Fruit fly (Drosophila melanogaster): ENCODE data around the gene CG5282.
A peak's percentile ranks its signal among the peaks of the same experiment; 100 is the strongest.

CG5282 gene

dm6 chr3L:20405337-20405887 is 20.5 kb downstream of the CG5282 start:
- TF ChIP-seq zen (tag; optimal IDR thresholded peaks at IDR 0.05) (peak; percentile 47), CG4282 (GFP tag; optimal IDR thresholded peaks at IDR 0.05) (no peak), Dip2 (GFP tag; IDR thresholded peaks at IDR 0.05) (no peak), Mad (GFP tag; optimal IDR thresholded peaks at IDR 0.05) (no peak), Neu2 (GFP tag; optimal IDR thresholded peaks at IDR 0.05; ENCODE audit: borderline replicate concordance) (peak; percentile 53), CG32767 (GFP tag; IDR thresholded peaks at IDR 0.05) (0 out of 2 replicates have a peak, but pooled peaks have one; percentile 15), Hr3 (GFP tag; optimal IDR thresholded peaks at IDR 0.05) (no peak), CG10267 (tag; optimal IDR thresholded peaks at IDR 0.05) (no peak), D (optimal IDR thresholded peaks at IDR 0.05) (peak; percentile 82), D (GFP tag; optimal IDR thresholded peaks at IDR 0.05) (no peak), seq (GFP tag; IDR thresholded peaks at IDR 0.05) (0 out of 2 replicates have a peak, but pooled peaks have one; percentile 6), sens (GFP tag) (peak; percentile 78), Ravus (GFP tag; IDR thresholded peaks at IDR 0.05) (no peak), jumu (GFP tag; optimal IDR thresholded peaks at IDR 0.05) (no peak), CG42726 (GFP tag; IDR thresholded peaks at IDR 0.05; ENCODE audit: partially characterized antibody) (peak; percentile 22; the same call in 1 of the 2 replicates), CG2199 (GFP tag; IDR thresholded peaks at IDR 0.05) (peak; percentile 19; the same call in 1 of the 3 replicates), CG17568 (GFP tag; optimal IDR thresholded peaks at IDR 0.05) (peak; percentile 76), Ada2b (GFP tag; IDR thresholded peaks at IDR 0.05) (no peak), danr (GFP tag; IDR thresholded peaks at IDR 0.05) (no peak), ac (GFP tag; optimal IDR thresholded peaks at IDR 0.05) (peak; percentile 13), Kr (GFP tag; optimal IDR thresholded peaks at IDR 0.05) (no peak), twi (tag; optimal IDR thresholded peaks at IDR 0.05) (peak; percentile 92), nerfin-1 (tag; optimal IDR thresholded peaks at IDR 0.05) (peak; percentile 8), rib (GFP tag; IDR thresholded peaks at IDR 0.05) (0 out of 2 replicates have a peak, but pooled peaks have one; percentile 12), pros (GFP tag; optimal IDR thresholded peaks at IDR 0.05) (peak; percentile 44)

- no peak for TF ChIP-seq croc (GFP tag; conservative IDR thresholded peaks at IDR 0.05)
- no peak for TF ChIP-seq emc (GFP tag; optimal IDR thresholded peaks at IDR 0.05)
- no peak for TF ChIP-seq bowl (GFP tag; IDR thresholded peaks at IDR 0.05)
- no peak for TF ChIP-seq CG10321 (GFP tag; IDR thresholded peaks at IDR 0.05)
- TF ChIP-seq D (optimal IDR thresholded peaks at IDR 0.05): no peak
- TF ChIP-seq D (GFP tag; optimal IDR thresholded peaks at IDR 0.05): no peak
- no peak for TF ChIP-seq Bdp1 (GFP tag; optimal IDR thresholded peaks at IDR 0.05)
- TF ChIP-seq az2 (GFP tag; optimal IDR thresholded peaks at IDR 0.05): no peak
- no peak for TF ChIP-seq Sry-δ (GFP tag; optimal IDR thresholded peaks at IDR 0.05)
- TF ChIP-seq ci (GFP tag; IDR thresholded peaks at IDR 0.05): peak; percentile 9; the same call in 1 of the 3 replicates
- TF ChIP-seq CG12942 (GFP tag; optimal IDR thresholded peaks at IDR 0.05): no peak
- TF ChIP-seq CG17912 (GFP tag; optimal IDR thresholded peaks at IDR 0.05): no peak
- no peak for TF ChIP-seq eyg (GFP tag; optimal IDR thresholded peaks at IDR 0.05)
- no peak for TF ChIP-seq Xrp1 (GFP tag; IDR thresholded peaks at IDR 0.05)
- no peak for TF ChIP-seq sqz (GFP tag; optimal IDR thresholded peaks at IDR 0.05)
- TF ChIP-seq CG11504 (tag; optimal IDR thresholded peaks at IDR 0.05): no peak
- no peak for TF ChIP-seq Mad (GFP tag; optimal IDR thresholded peaks at IDR 0.05)
- no peak for TF ChIP-seq shn (GFP tag; optimal IDR thresholded peaks at IDR 0.05)
- TF ChIP-seq bab2 (GFP tag; optimal IDR thresholded peaks at IDR 0.05): no peak
- no peak for TF ChIP-seq HLH3B (GFP tag; IDR thresholded peaks at IDR 0.05)
- TF ChIP-seq luna (GFP tag; optimal IDR thresholded peaks at IDR 0.05): no peak
- TF ChIP-seq CG13123 (GFP tag; optimal IDR thresholded peaks at IDR 0.05): no peak
- no peak for TF ChIP-seq CG6254 (GFP tag; optimal IDR thresholded peaks at IDR 0.05)
- TF ChIP-seq Doc3 (GFP tag; IDR thresholded peaks at IDR 0.05; ENCODE audit: partially characterized antibody): no peak
- no peak for TF ChIP-seq CG17568 (GFP tag; optimal IDR thresholded peaks at IDR 0.05)
- no peak for TF ChIP-seq CG42726 (GFP tag; IDR thresholded peaks at IDR 0.05; ENCODE audit: partially characterized antibody)
- peak; percentile 21 for TF ChIP-seq CG15479 (GFP tag; optimal IDR thresholded peaks at IDR 0.05)
- no peak for TF ChIP-seq abd-A (tag; optimal IDR thresholded peaks at IDR 0.05)
- no peak for TF ChIP-seq unpg (GFP tag; optimal IDR thresholded peaks at IDR 0.05)
- 0 out of 3 replicates have a peak, but pooled peaks have one; percentile 22 for TF ChIP-seq ken (GFP tag; IDR thresholded peaks at IDR 0.05)
- no peak for TF ChIP-seq chif (GFP tag; optimal IDR thresholded peaks at IDR 0.05)
These were observed 21.4 kb downstream of the CG5282 start for dm6 chr3L:20404515-20404914.

Data from whole organism, embryonic.